Worm (Caenorhabditis elegans) whole organism, L2 larva: ENCODE results near the gene srg-7.

Experiments used
- aly-2 ChIP-seq: fragments of 150-350 bp; optimal IDR thresholded peaks from 2 replicates; lab custom pipeline; 2014; ENCODE audit warnings: missing biosample characterization, missing genetic modification characterization
- blmp-1 ChIP-seq: sonication (generic microtip); optimal IDR thresholded peaks from 2 replicates; lab custom pipeline; 2017; ENCODE audit warnings: missing genetic modification characterization, mild to moderate bottlenecking, missing compliant biosample characterization, antibody characterized with exemption, moderate library complexity; ENCODE audit not compliant: insufficient read depth
- ceh-82 ChIP-seq: fragments of 150-350 bp; optimal IDR thresholded peaks from 2 replicates; lab custom pipeline; 2014; ENCODE audit warnings: missing biosample characterization, missing genetic modification characterization
- dmd-4 ChIP-seq: sonication (generic microtip); optimal IDR thresholded peaks from 2 replicates; lab custom pipeline; 2017; ENCODE audit warnings: missing biosample characterization, missing genetic modification characterization
- egl-27 ChIP-seq: sonication (generic microtip); optimal IDR thresholded peaks from 3 replicates; lab custom pipeline; 2017; ENCODE audit warnings: missing biosample characterization, missing genetic modification reagents, missing genetic modification characterization
- lin-39 ChIP-seq: fragments of 150-350 bp; optimal IDR thresholded peaks from 2 replicates; lab custom pipeline; 2014; ENCODE audit warnings: missing biosample characterization, missing genetic modification reagents, missing genetic modification characterization
- mdl-1 ChIP-seq, 2 experiments: fragments of 150-350 bp in 1 of 2; sonication (generic microtip) in 1 of 2; optimal IDR thresholded peaks; 2 replicates each; lab custom pipeline; 2017; ENCODE audit warnings: missing biosample characterization in 2 of 2, missing genetic modification characterization in 2 of 2
- nhr-10 ChIP-seq: sonication (generic microtip); optimal IDR thresholded peaks from 2 replicates; lab custom pipeline; 2017; ENCODE audit warnings: missing biosample characterization, missing genetic modification characterization
- unc-55 ChIP-seq: fragments of 150-350 bp; sonication (generic microtip); optimal IDR thresholded peaks from 3 replicates; lab custom pipeline; 2014; ENCODE audit warnings: missing biosample characterization, missing genetic modification reagents, missing genetic modification characterization
- zag-1 ChIP-seq: fragments of 150-350 bp; optimal IDR thresholded peaks from 2 replicates; lab custom pipeline; 2014; ENCODE audit warnings: missing biosample characterization, missing genetic modification characterization
- ztf-4 ChIP-seq: fragments of 150-350 bp; optimal IDR thresholded peaks from 2 replicates; lab custom pipeline; 2014; ENCODE audit warnings: missing biosample characterization, missing genetic modification characterization

DNA sequence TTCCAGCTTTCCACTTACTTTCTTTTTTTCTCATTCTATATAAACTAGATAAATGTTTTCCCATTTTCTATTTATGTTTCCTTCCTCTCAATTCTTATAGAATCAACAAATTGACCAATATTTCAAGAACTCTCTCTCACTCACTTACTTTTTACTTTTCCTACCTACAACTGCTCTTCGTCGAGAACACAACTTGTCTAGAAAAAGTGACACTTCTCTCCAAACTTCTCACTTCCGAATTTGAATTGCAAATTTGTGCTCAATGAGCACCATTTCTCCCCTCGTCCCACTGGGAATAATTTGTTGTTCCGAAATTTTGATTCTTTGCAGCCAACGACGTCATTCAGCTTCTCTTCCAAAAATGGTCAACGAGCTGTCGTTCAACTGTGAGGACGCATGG, 30.2 kb upstream of the srg-7 start, which contains the start of gene F47D12.3:
- TF ChIP-seq dmd-4 (tag; lab: Kevin White, UChicago) (no peak), blmp-1 (tag; lab: Kevin White, UChicago) (no peak), egl-27 (tag; lab: Kevin White, UChicago) (no peak), ceh-82 (tag; lab: Kevin White, UChicago) (no peak), nhr-10 (tag; lab: Kevin White, UChicago) (no peak), lin-39 (tag; lab: Kevin White, UChicago) (no peak), mdl-1 (tag; optimal IDR thresholded peaks at IDR 0.05; lab: Kevin White, UChicago) (no peak), unc-55 (GFP tag; lab: Kevin White, UChicago) (no peak), aly-2 (tag; lab: Kevin White, UChicago) (no peak), ztf-4 (tag; lab: Kevin White, UChicago) (no peak), zag-1 (no peak)
